Fruit fly (Drosophila melanogaster) whole organism, embryonic: ENCODE measurements around the gene HDAC1.

Source experiments
- ATbp ChIP-seq: fragments of 200-800 bp; sonication (Bioruptor generic); optimal IDR thresholded peaks from 2 replicates; lab custom pipeline; 2017; ENCODE audit warnings: missing biosample characterization, mild to moderate bottlenecking, missing genetic modification characterization, missing genetic modification reagents
- BtbVII ChIP-seq: fragments of 200-800 bp; sonication (Bioruptor generic); optimal IDR thresholded peaks from 3 replicates; lab custom pipeline; 2017; ENCODE audit warnings: missing biosample characterization, mild to moderate bottlenecking, missing genetic modification characterization
- CG10209 ChIP-seq: fragments of 200-800 bp; sonication (Bioruptor generic); optimal IDR thresholded peaks from 3 replicates; lab custom pipeline; 2017; ENCODE audit warnings: missing biosample characterization, mild to moderate bottlenecking, missing genetic modification characterization, missing genetic modification reagents
- CG10366 ChIP-seq: fragments of 200-800 bp; sonication (Bioruptor generic); IDR thresholded peaks from 2 replicates; pipeline ENCODE4 v1.3.6; 2022; ENCODE audit warnings: missing biosample characterization, missing genetic modification characterization
- CG13287 ChIP-seq: fragments of 200-800 bp; sonication (Bioruptor generic); IDR thresholded peaks from 2 replicates; pipeline ENCODE4 v1.3.6; 2022; ENCODE audit warnings: missing biosample characterization, missing genetic modification characterization; ENCODE audit not compliant: partially characterized antibody
- CG14014 ChIP-seq: fragments of 200-800 bp; sonication (Bioruptor generic); IDR thresholded peaks from 2 replicates; pipeline ENCODE4 v1.3.6; 2022; ENCODE audit warnings: missing biosample characterization, missing genetic modification characterization
- CG14050 ChIP-seq: fragments of 200-800 bp; sonication (Bioruptor generic); IDR thresholded peaks from 3 replicates; pipeline ENCODE4 v1.3.6; 2022; ENCODE audit warnings: missing biosample characterization, missing genetic modification characterization
- CG15514 ChIP-seq: fragments of 200-800 bp; sonication (Bioruptor generic); optimal IDR thresholded peaks from 3 replicates; lab custom pipeline; 2017; ENCODE audit warnings: missing biosample characterization, missing genetic modification characterization, mild to moderate bottlenecking, moderate library complexity, missing genetic modification reagents
- CG17186 ChIP-seq: fragments of 200-800 bp; sonication (Bioruptor generic); optimal IDR thresholded peaks from 3 replicates; lab custom pipeline; 2017; ENCODE audit warnings: missing biosample characterization, missing genetic modification reagents, missing genetic modification characterization
- CG1792 ChIP-seq: fragments of 200-800 bp; sonication (Bioruptor generic); optimal IDR thresholded peaks from 2 replicates; lab custom pipeline; 2016; ENCODE audit warnings: missing biosample characterization, missing genetic modification characterization
- CG2116 ChIP-seq: fragments of 200-800 bp; sonication (Bioruptor generic); optimal IDR thresholded peaks from 3 replicates; lab custom pipeline; 2018; ENCODE audit warnings: missing biosample characterization, mild to moderate bottlenecking, missing genetic modification characterization
- CG2889 ChIP-seq: fragments of 200-800 bp; sonication (Bioruptor generic); IDR thresholded peaks from 3 replicates; pipeline ENCODE4 v1.3.6; 2022; ENCODE audit warnings: missing biosample characterization, missing genetic modification characterization
- CG32767 ChIP-seq: fragments of 200-800 bp; sonication (Bioruptor generic); IDR thresholded peaks from 2 replicates; pipeline ENCODE4 v1.3.6; 2022; ENCODE audit warnings: missing biosample characterization, missing genetic modification characterization
- CG42726 ChIP-seq: fragments of 200-800 bp; sonication (Bioruptor generic); IDR thresholded peaks from 2 replicates; pipeline ENCODE4 v1.3.6; 2022; ENCODE audit warnings: missing biosample characterization, missing genetic modification characterization; ENCODE audit not compliant: partially characterized antibody
- CG6683 ChIP-seq: fragments of 200-800 bp; sonication (Bioruptor generic); optimal IDR thresholded peaks from 2 replicates; lab custom pipeline; 2017; ENCODE audit warnings: missing biosample characterization, mild to moderate bottlenecking, missing genetic modification characterization, missing genetic modification reagents
- CG7786 ChIP-seq: fragments of 200-800 bp; sonication (Bioruptor generic); optimal IDR thresholded peaks from 2 replicates; lab custom pipeline; 2016; ENCODE audit warnings: missing biosample characterization, missing genetic modification characterization
- CG8388 ChIP-seq: fragments of 200-800 bp; sonication (Bioruptor generic); optimal IDR thresholded peaks from 2 replicates; lab custom pipeline; 2019; ENCODE audit warnings: missing biosample characterization, mild to moderate bottlenecking, missing genetic modification characterization, moderate library complexity
- CG9609 ChIP-seq: fragments of 200-800 bp; sonication (Bioruptor generic); optimal IDR thresholded peaks from 3 replicates; lab custom pipeline; 2016; ENCODE audit warnings: missing biosample characterization, missing genetic modification characterization
- CG9932 ChIP-seq: fragments of 200-800 bp; sonication (Bioruptor generic); IDR thresholded peaks from 2 replicates; pipeline ENCODE4 v1.3.6; 2022; ENCODE audit warnings: missing biosample characterization, missing genetic modification characterization
- E2f2 ChIP-seq: fragments of 200-800 bp; sonication (Bioruptor generic); IDR thresholded peaks from 2 replicates; pipeline ENCODE4 v1.3.6; 2022; ENCODE audit warnings: missing biosample characterization, missing genetic modification characterization
- HLHmδ ChIP-seq: fragments of 200-800 bp; sonication (Bioruptor generic); optimal IDR thresholded peaks from 2 replicates; lab custom pipeline; 2018; ENCODE audit warnings: missing biosample characterization, mild to moderate bottlenecking, missing genetic modification characterization, moderate library complexity
- Hsf ChIP-seq: fragments of 200-800 bp; sonication (Bioruptor generic); optimal IDR thresholded peaks from 3 replicates; lab custom pipeline; 2016; ENCODE audit warnings: missing biosample characterization, missing genetic modification characterization
- Mes4 ChIP-seq: fragments of 200-800 bp; sonication (Bioruptor generic); optimal IDR thresholded peaks from 2 replicates; lab custom pipeline; 2016; ENCODE audit warnings: missing biosample characterization, missing genetic modification characterization
- NFAT ChIP-seq: fragments of 200-800 bp; sonication (Bioruptor generic); IDR thresholded peaks from 2 replicates; pipeline ENCODE4 v1.3.6; 2022; ENCODE audit warnings: missing biosample characterization, missing genetic modification characterization
- Pdp1 ChIP-seq, 2 experiments: fragments of 200-800 bp; sonication (Bioruptor generic); optimal IDR thresholded peaks; 3 replicates each; lab custom pipeline; 2016; ENCODE audit warnings: missing biosample characterization in 2 of 2, missing genetic modification characterization in 2 of 2, mild to moderate bottlenecking in 1 of 2, moderate library complexity in 1 of 2
- Rfx ChIP-seq: fragments of 200-800 bp; sonication (Bioruptor generic); IDR thresholded peaks from 2 replicates; pipeline ENCODE4 v1.3.6; 2022; ENCODE audit warnings: missing biosample characterization, missing genetic modification characterization
- TFAM ChIP-seq: fragments of 200-800 bp; sonication (Bioruptor generic); optimal IDR thresholded peaks from 2 replicates; lab custom pipeline; 2017; ENCODE audit warnings: missing biosample characterization, missing genetic modification characterization, inconsistent platforms
- Xrp1 ChIP-seq: fragments of 200-800 bp; sonication (Bioruptor generic); IDR thresholded peaks from 2 replicates; pipeline ENCODE4 v1.3.6; 2022; ENCODE audit warnings: missing biosample characterization, missing genetic modification characterization
- abd-A ChIP-seq: fragments of 200-800 bp; sonication (Bioruptor generic); optimal IDR thresholded peaks from 3 replicates; lab custom pipeline; 2019; ENCODE audit warnings: missing biosample characterization, mild to moderate bottlenecking, missing genetic modification characterization, moderate library complexity
- ash1 ChIP-seq: fragments of 200-800 bp; sonication (Bioruptor generic); optimal IDR thresholded peaks from 2 replicates; lab custom pipeline; 2018; ENCODE audit warnings: missing biosample characterization, mild to moderate bottlenecking, missing genetic modification characterization
- bbx ChIP-seq: fragments of 200-800 bp; sonication (Bioruptor generic); IDR thresholded peaks from 2 replicates; pipeline ENCODE4 v1.3.6; 2022; ENCODE audit warnings: missing biosample characterization, missing genetic modification characterization; ENCODE audit not compliant: partially characterized antibody
- btn ChIP-seq: fragments of 200-800 bp; sonication (Bioruptor generic); optimal IDR thresholded peaks from 2 replicates; lab custom pipeline; 2016; ENCODE audit warnings: missing biosample characterization, missing genetic modification characterization
- cg ChIP-seq: fragments of 200-800 bp; sonication (Bioruptor generic); optimal IDR thresholded peaks from 3 replicates; lab custom pipeline; 2019; ENCODE audit warnings: missing biosample characterization, mild to moderate bottlenecking, missing genetic modification characterization, moderate library complexity
- chm ChIP-seq: fragments of 200-800 bp; sonication (Bioruptor generic); IDR thresholded peaks from 2 replicates; pipeline ENCODE4 v1.3.6; 2022; ENCODE audit warnings: missing biosample characterization, missing genetic modification characterization
- crp ChIP-seq, 2 experiments: fragments of 200-800 bp; sonication (Bioruptor generic); optimal IDR thresholded peaks; 2 replicates in 1 of 2; 3 replicates in 1 of 2; lab custom pipeline; 2017; ENCODE audit warnings: missing biosample characterization in 2 of 2, missing genetic modification characterization in 2 of 2, mild to moderate bottlenecking in 1 of 2, moderate library complexity in 1 of 2
- en ChIP-seq: fragments of 200-800 bp; sonication (Bioruptor generic); optimal IDR thresholded peaks from 2 replicates; lab custom pipeline; 2016; ENCODE audit warnings: missing biosample characterization, missing genetic modification characterization
- fd64A ChIP-seq: fragments of 200-800 bp; sonication (Bioruptor generic); optimal IDR thresholded peaks from 3 replicates; lab custom pipeline; 2018; ENCODE audit warnings: missing biosample characterization, mild to moderate bottlenecking, missing genetic modification characterization
- ftz-f1 ChIP-seq: fragments of 200-800 bp; sonication (Bioruptor generic); optimal IDR thresholded peaks from 2 replicates; lab custom pipeline; 2016; ENCODE audit warnings: missing biosample characterization, missing genetic modification characterization
- h ChIP-seq: fragments of >200 bp; optimal IDR thresholded peaks from 2 replicates; lab custom pipeline; 2017
- her ChIP-seq: fragments of 200-800 bp; sonication (Bioruptor generic); optimal IDR thresholded peaks from 2 replicates; lab custom pipeline; 2016; ENCODE audit warnings: missing biosample characterization, missing genetic modification characterization
- klu ChIP-seq: fragments of 200-800 bp; sonication (Bioruptor generic); IDR thresholded peaks from 2 replicates; pipeline ENCODE4 v1.3.6; 2022; ENCODE audit warnings: missing biosample characterization, missing genetic modification characterization
- lbe ChIP-seq: fragments of 200-800 bp; sonication (Bioruptor generic); optimal IDR thresholded peaks from 2 replicates; lab custom pipeline; 2016; ENCODE audit warnings: missing biosample characterization, mild to moderate bottlenecking, missing genetic modification characterization
- org-1 ChIP-seq: fragments of 200-800 bp; sonication (Bioruptor generic); optimal IDR thresholded peaks from 2 replicates; lab custom pipeline; 2017; ENCODE audit warnings: missing biosample characterization, missing genetic modification characterization
- pros ChIP-seq: fragments of 200-800 bp; sonication (Bioruptor generic); optimal IDR thresholded peaks from 3 replicates; lab custom pipeline; 2019; ENCODE audit warnings: missing biosample characterization, mild to moderate bottlenecking, missing genetic modification characterization, moderate library complexity
- shn ChIP-seq: fragments of 200-800 bp; sonication (Bioruptor generic); optimal IDR thresholded peaks from 3 replicates; lab custom pipeline; 2016; ENCODE audit warnings: missing biosample characterization, missing genetic modification characterization
- sisA ChIP-seq: fragments of 200-800 bp; sonication (Bioruptor generic); IDR thresholded peaks from 2 replicates; pipeline ENCODE4 v1.3.6; 2022; ENCODE audit warnings: missing biosample characterization, missing genetic modification characterization
- sna ChIP-seq: fragments of 200-800 bp; sonication (Bioruptor generic); IDR thresholded peaks from 2 replicates; pipeline ENCODE4 v1.3.6; 2022; ENCODE audit warnings: missing biosample characterization, missing genetic modification characterization; ENCODE audit not compliant: partially characterized antibody
- tgo ChIP-seq: fragments of 200-800 bp; sonication (Bioruptor generic); IDR thresholded peaks from 3 replicates; pipeline ENCODE4 v1.3.6; 2022; ENCODE audit warnings: missing biosample characterization, missing genetic modification characterization
- tna ChIP-seq: fragments of 200-800 bp; sonication (Bioruptor generic); IDR thresholded peaks from 2 replicates; pipeline ENCODE4 v1.3.6; 2022; ENCODE audit warnings: missing biosample characterization, missing genetic modification characterization; ENCODE audit not compliant: partially characterized antibody
- tx ChIP-seq: fragments of 200-800 bp; sonication (Bioruptor generic); optimal IDR thresholded peaks from 2 replicates; lab custom pipeline; 2016; ENCODE audit warnings: missing biosample characterization, missing genetic modification characterization
- wek ChIP-seq: fragments of 200-800 bp; sonication (Bioruptor generic); optimal IDR thresholded peaks from 3 replicates; lab custom pipeline; 2018; ENCODE audit warnings: missing biosample characterization, mild to moderate bottlenecking, missing genetic modification characterization, moderate library complexity

HDAC1 gene

dm6 chr3L:4613083-4613482 lies 13.5 kb upstream of the HDAC1 start (continued):
- TF ChIP-seq CG10209 (GFP tag; lab: Kevin White, UChicago) = peak; percentile 94
- TF ChIP-seq en (GFP tag; lab: Kevin White, UChicago) = peak; percentile 42
- peak; percentile 96 for TF ChIP-seq fd64A (GFP tag; lab: Kevin White, UChicago)
- TF ChIP-seq sisA = peak; percentile 94
- TF ChIP-seq lbe (GFP tag; lab: Kevin White, UChicago) = peak; percentile 82
- peak; percentile 66 for TF ChIP-seq wek (GFP tag; lab: Kevin White, UChicago)
- TF ChIP-seq BtbVII (GFP tag; lab: Kevin White, UChicago) = peak; percentile 94
- TF ChIP-seq ATbp (GFP tag; lab: Kevin White, UChicago) = peak; percentile 90
- TF ChIP-seq shn (GFP tag; lab: Kevin White, UChicago) = peak; percentile 70
- no peak for TF ChIP-seq CG13287 (GFP tag; lab: Robert Waterston, UW)
- TF ChIP-seq CG42726 = no peak
- TF ChIP-seq bbx (GFP tag; lab: Robert Waterston, UW) = no peak
- TF ChIP-seq E2f2 (GFP tag; lab: Robert Waterston, UW) = peak; percentile 73
- peak; percentile 37 for TF ChIP-seq ftz-f1 (GFP tag; lab: Kevin White, UChicago)
- no peak for TF ChIP-seq pros (GFP tag; lab: Kevin White, UChicago)
- peak; percentile 95 for TF ChIP-seq Rfx
- peak; percentile 89 for TF ChIP-seq CG17186 (GFP tag; lab: Kevin White, UChicago)
- TF ChIP-seq HLHmδ (GFP tag; lab: Kevin White, UChicago) = no peak
- TF ChIP-seq tgo (GFP tag; lab: Robert Waterston, UW) = peak; percentile 94
- peak; percentile 86 for TF ChIP-seq CG1792 (GFP tag; lab: Kevin White, UChicago)
- TF ChIP-seq CG7786 = peak; percentile 74
- peak; percentile 58 for TF ChIP-seq abd-A (tag; lab: Kevin White, UChicago)
- TF ChIP-seq crp (GFP tag; optimal IDR thresholded peaks at IDR 0.05; lab: Kevin White, UChicago) = peak in 1 of 2 experiments; percentile 52
- peak; percentile 84 for TF ChIP-seq TFAM (GFP tag; lab: Kevin White, UChicago)
- peak; percentile 93 for TF ChIP-seq CG14014 (GFP tag; lab: Robert Waterston, UW)
- peak in 1 of 2 experiments; percentile 86 for TF ChIP-seq Pdp1 (GFP tag; optimal IDR thresholded peaks at IDR 0.05; lab: Kevin White, UChicago)
- TF ChIP-seq CG8388 = peak; percentile 87
- peak; percentile 26 for TF ChIP-seq her (GFP tag; lab: Kevin White, UChicago)
- peak; percentile 84 for TF ChIP-seq org-1 (GFP tag; lab: Kevin White, UChicago)
- no peak for TF ChIP-seq tna (GFP tag; lab: Robert Waterston, UW)
- TF ChIP-seq btn (GFP tag; lab: Kevin White, UChicago) = peak; percentile 88
- no peak for TF ChIP-seq h (lab: Kevin White, UChicago)
- no peak for TF ChIP-seq sna
- TF ChIP-seq CG6683 (GFP tag; lab: Kevin White, UChicago) = peak; percentile 89
- peak; percentile 86 for TF ChIP-seq CG15514 (GFP tag; lab: Kevin White, UChicago)
- peak; percentile 73 for TF ChIP-seq CG2889 (GFP tag; lab: Robert Waterston, UW)
- peak; percentile 64 for TF ChIP-seq ash1 (GFP tag; lab: Kevin White, UChicago)
- peak; percentile 91 for TF ChIP-seq CG10366 (GFP tag; lab: Robert Waterston, UW)
- TF ChIP-seq Hsf (GFP tag; lab: Kevin White, UChicago) = peak; percentile 91
- TF ChIP-seq CG32767 (GFP tag; lab: Robert Waterston, UW) = peak; percentile 93
- peak; percentile 63 for TF ChIP-seq tx (GFP tag; lab: Kevin White, UChicago)
- TF ChIP-seq CG2116 (GFP tag; lab: Kevin White, UChicago) = peak; percentile 77
- peak; percentile 96 for TF ChIP-seq Xrp1 (GFP tag; lab: Robert Waterston, UW)
- TF ChIP-seq NFAT (GFP tag; lab: Robert Waterston, UW) = peak; percentile 87
- peak; percentile 74 for TF ChIP-seq Mes4 (GFP tag; lab: Kevin White, UChicago)
- peak; percentile 91 for TF ChIP-seq chm (GFP tag; lab: Robert Waterston, UW)
- TF ChIP-seq CG9609 (GFP tag; lab: Kevin White, UChicago) = peak; percentile 74
- TF ChIP-seq CG9932 (GFP tag; lab: Robert Waterston, UW) = peak; percentile 72
- peak; percentile 31 for TF ChIP-seq cg
- peak; percentile 86 for TF ChIP-seq CG14050
- peak; percentile 84 for TF ChIP-seq klu (GFP tag; lab: Robert Waterston, UW)
